Worm (Caenorhabditis elegans) whole organism, L1 larva: ENCODE results near the gene ver-3.
A peak's percentile ranks its signal among the peaks of the same experiment; 100 is the strongest.

Experiments
- C34B4.2 ChIP-seq: sonication (generic microtip); optimal IDR thresholded peaks from 2 replicates; lab custom pipeline; 2017; ENCODE audit warnings: mild to moderate bottlenecking, missing genetic modification characterization, missing compliant biosample characterization
- F16B12.6 ChIP-seq: fragments of 150-350 bp; optimal IDR thresholded peaks from 2 replicates; lab custom pipeline; 2014; ENCODE audit warnings: missing biosample characterization, missing genetic modification characterization
- ama-1 ChIP-seq: fragments of 150-350 bp; optimal IDR thresholded peaks from 2 replicates; lab custom pipeline; 2014
- blmp-1 ChIP-seq: fragments of 150-350 bp; optimal IDR thresholded peaks from 2 replicates; lab custom pipeline; 2014; ENCODE audit warnings: missing biosample characterization, missing genetic modification characterization
- ceh-63 ChIP-seq: fragments of 200-800 bp; sonication (Bioruptor generic); optimal IDR thresholded peaks from 2 replicates; lab custom pipeline; 2018; ENCODE audit warnings: mild to moderate bottlenecking, missing genetic modification characterization, missing compliant biosample characterization
- ceh-82 ChIP-seq, 3 experiments: fragments of 150-350 bp in 1 of 3; sonication (generic microtip) in 2 of 3; optimal IDR thresholded peaks; 2 replicates each; lab custom pipeline; 2014 to 2017; ENCODE audit warnings: missing biosample characterization in 3 of 3, missing genetic modification characterization in 3 of 3
- ces-1 ChIP-seq: fragments of 150-350 bp; optimal IDR thresholded peaks from 2 replicates; lab custom pipeline; 2014; ENCODE audit warnings: missing biosample characterization, missing genetic modification reagents, missing genetic modification characterization
- dsc-1 ChIP-seq: sonication (generic microtip); optimal IDR thresholded peaks from 2 replicates; lab custom pipeline; 2016; ENCODE audit warnings: mild to moderate bottlenecking, missing genetic modification characterization, missing compliant biosample characterization
- efl-1 ChIP-seq, 4 experiments: fragments of 150-350 bp; optimal IDR thresholded peaks in 3 of 4; peaks in 1 of 4; 1 replicate in 1 of 4; 2 replicates in 3 of 4; lab custom pipeline; 2014; ENCODE audit warnings: missing biosample characterization in 2 of 4, missing genetic modification characterization in 2 of 4, missing genetic modification reagents in 2 of 4
- elt-3 ChIP-seq, 6 experiments: fragments of 150-350 bp in 1 of 6; sonication (generic microtip); optimal IDR thresholded peaks; 2 replicates each; lab custom pipeline; 2017 to 2018; ENCODE audit warnings: missing biosample characterization in 6 of 6, missing genetic modification characterization in 6 of 6, inconsistent platforms in 1 of 6
- fkh-10 ChIP-seq: sonication (generic microtip); optimal IDR thresholded peaks from 2 replicates; lab custom pipeline; 2017; ENCODE audit warnings: missing biosample characterization, missing genetic modification reagents, missing genetic modification characterization
- fkh-8 ChIP-seq: sonication (generic microtip); optimal IDR thresholded peaks from 2 replicates; lab custom pipeline; 2016; ENCODE audit warnings: mild to moderate bottlenecking, missing genetic modification characterization, missing compliant biosample characterization
- lin-14 ChIP-seq: fragments of 200-800 bp; sonication (Bioruptor generic); optimal IDR thresholded peaks from 2 replicates; lab custom pipeline; 2018; ENCODE audit warnings: mild to moderate bottlenecking, missing genetic modification characterization, moderate library complexity, missing compliant biosample characterization
- lin-39 ChIP-seq: fragments of 150-350 bp; optimal IDR thresholded peaks from 2 replicates; lab custom pipeline; 2014; ENCODE audit warnings: missing biosample characterization, missing genetic modification reagents, missing genetic modification characterization
- mef-2 ChIP-seq: fragments of 150-350 bp; optimal IDR thresholded peaks from 2 replicates; lab custom pipeline; 2014; ENCODE audit warnings: missing biosample characterization, missing genetic modification characterization
- nhr-19 ChIP-seq: fragments of 200-800 bp; sonication (Bioruptor generic); conservative IDR thresholded peaks from 2 replicates; pipeline ENCODE4 v1.3.6; 2022; ENCODE audit warnings: missing genetic modification characterization, missing compliant biosample characterization
- nhr-20 ChIP-seq: sonication (generic microtip); optimal IDR thresholded peaks from 2 replicates; lab custom pipeline; 2016; ENCODE audit warnings: mild to moderate bottlenecking, missing genetic modification characterization, missing compliant biosample characterization
- nhr-237 ChIP-seq: fragments of 150-350 bp; optimal IDR thresholded peaks from 2 replicates; lab custom pipeline; 2014; ENCODE audit warnings: missing biosample characterization, missing genetic modification characterization
- nhr-47 ChIP-seq: sonication (generic microtip); optimal IDR thresholded peaks from 2 replicates; lab custom pipeline; 2016; ENCODE audit warnings: mild to moderate bottlenecking, missing genetic modification characterization, moderate library complexity, missing compliant biosample characterization
- nhr-85 ChIP-seq: sonication (generic microtip); peaks from one replicate; lab custom pipeline; 2016; ENCODE audit warnings: missing genetic modification characterization, inconsistent platforms, missing compliant biosample characterization
- pqm-1 ChIP-seq: sonication (generic microtip); optimal IDR thresholded peaks from 3 replicates; lab custom pipeline; 2017; ENCODE audit warnings: missing biosample characterization, missing genetic modification characterization
- rnt-1 ChIP-seq: sonication (generic microtip); optimal IDR thresholded peaks from 2 replicates; lab custom pipeline; 2016; ENCODE audit warnings: mild to moderate bottlenecking, missing genetic modification characterization, moderate library complexity, missing compliant biosample characterization
- sox-4 ChIP-seq: sonication (generic microtip); optimal IDR thresholded peaks from 2 replicates; lab custom pipeline; 2016; ENCODE audit warnings: missing genetic modification characterization, missing compliant biosample characterization
- sptf-1 ChIP-seq: fragments of 150-350 bp; optimal IDR thresholded peaks from 2 replicates; lab custom pipeline; 2014; ENCODE audit warnings: missing biosample characterization, missing genetic modification characterization
- swsn-7 ChIP-seq: sonication (generic microtip); optimal IDR thresholded peaks from 2 replicates; lab custom pipeline; 2016; ENCODE audit warnings: missing genetic modification characterization, missing compliant biosample characterization
- unc-62 ChIP-seq: fragments of 150-350 bp; optimal IDR thresholded peaks from 2 replicates; lab custom pipeline; 2014; ENCODE audit warnings: missing biosample characterization, missing genetic modification reagents, missing genetic modification characterization
- unc-98 ChIP-seq: fragments of 200-800 bp; sonication (Bioruptor generic); IDR thresholded peaks from 2 replicates; pipeline ENCODE4 v1.3.6; 2022; ENCODE audit warnings: missing genetic modification characterization, missing compliant biosample characterization
- zip-4 ChIP-seq: fragments of 200-800 bp; sonication (Bioruptor generic); optimal IDR thresholded peaks from 2 replicates; lab custom pipeline; 2018; ENCODE audit warnings: mild to moderate bottlenecking, missing genetic modification characterization, moderate library complexity, missing compliant biosample characterization
- ztf-11 ChIP-seq, 2 experiments: sonication (generic microtip); optimal IDR thresholded peaks; 2 replicates each; lab custom pipeline; 2016 to 2017; ENCODE audit warnings: missing genetic modification characterization in 2 of 2, missing biosample characterization in 1 of 2, missing compliant biosample characterization in 1 of 2

The ver-3 gene

DNA sequence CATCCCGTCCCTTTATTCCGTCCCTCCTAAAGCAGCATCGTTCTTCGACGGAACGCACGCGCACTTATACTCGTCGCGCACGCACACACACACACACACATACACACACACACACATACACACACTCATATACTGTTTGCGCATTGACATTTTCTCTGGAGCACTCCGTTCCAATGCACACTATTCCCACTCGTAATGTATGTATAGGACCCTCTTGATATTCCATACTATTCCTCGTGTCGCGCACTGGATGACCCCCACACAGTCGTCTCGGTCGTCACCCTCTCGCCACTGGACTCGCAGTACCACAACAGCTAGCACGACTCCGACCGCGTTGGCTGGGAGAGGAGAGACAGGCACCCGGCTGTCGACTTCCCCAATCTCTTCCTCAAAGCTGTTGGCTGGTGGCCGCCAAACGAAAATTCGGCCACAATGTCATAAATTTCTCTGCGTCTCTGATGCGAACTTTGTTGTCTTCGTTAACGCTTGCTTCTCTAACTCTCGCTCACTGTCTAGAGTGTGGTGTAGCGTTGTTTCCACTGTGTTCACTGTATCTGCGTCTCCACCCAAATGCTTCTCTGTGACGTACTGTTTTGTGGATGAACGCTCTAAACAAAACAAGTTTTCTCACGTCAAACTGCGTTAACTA lies 38.9 kb downstream of the ver-3 start (continued):
- TF ChIP-seq ceh-63 (GFP tag; lab: Kevin White, UChicago) = peak; percentile 33
- no peak for TF ChIP-seq pqm-1
- peak; percentile 36 for TF ChIP-seq lin-39
- TF ChIP-seq nhr-237 (tag; lab: Kevin White, UChicago) = peak; percentile 47

- TF ChIP-seq dsc-1 (no peak), lin-14 (GFP tag; lab: Kevin White, UChicago) (peak; percentile 10), swsn-7 (tag; lab: Kevin White, UChicago) (no peak), efl-1 (optimal IDR thresholded peaks at IDR 0.05; lab: Kevin White, UChicago) (no peak), efl-1 (GFP tag; optimal IDR thresholded peaks at IDR 0.05 in 1 of 2; lab: Kevin White, UChicago) (peak in 1 of 2 experiments; percentile 0), F16B12.6 (tag; lab: Kevin White, UChicago) (no peak), zip-4 (GFP tag; lab: Kevin White, UChicago) (no peak), unc-98 (GFP tag; lab: Robert Waterston, UW) (no peak), unc-62 (GFP tag; lab: Kevin White, UChicago) (no peak), ceh-82 (tag; optimal IDR thresholded peaks at IDR 0.05; lab: Kevin White, UChicago) (peak in 1 of 3 experiments; percentile 5), ama-1 (lab: Kevin White, UChicago) (no peak), ceh-63 (GFP tag; lab: Kevin White, UChicago) (peak; percentile 2), nhr-19 (GFP tag; lab: Robert Waterston, UW) (no peak), ces-1 (GFP tag; lab: Kevin White, UChicago) (no peak), nhr-85 (no peak), fkh-8 (tag; lab: Kevin White, UChicago) (no peak), nhr-47 (tag; lab: Kevin White, UChicago) (no peak), rnt-1 (tag; lab: Kevin White, UChicago) (no peak), mef-2 (no peak), sox-4 (tag; lab: Kevin White, UChicago) (no peak)
- TF ChIP-seq, all 84 proteins: peak for 4
These were observed 39.6 kb downstream of the ver-3 start for ce11 chrX:11031869-11032268.

DNA sequence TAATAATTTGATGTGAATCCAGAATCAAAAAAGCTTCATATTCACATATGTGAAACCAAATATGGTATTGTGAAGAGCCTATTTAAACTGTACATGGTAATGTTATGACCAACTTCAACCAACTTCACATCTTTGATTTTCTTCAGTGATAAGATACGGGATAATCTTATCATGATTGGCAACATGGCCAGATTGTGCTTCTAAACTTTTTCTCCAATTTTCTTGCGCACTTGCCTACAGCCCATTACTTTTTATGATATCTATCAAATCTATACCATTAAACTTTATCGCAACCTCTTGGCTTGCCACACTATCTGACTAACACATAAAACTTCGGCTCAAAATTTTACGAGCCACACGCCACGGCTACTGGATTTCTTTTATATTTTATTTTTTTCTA lies 40.1 kb downstream of the ver-3 start:
- TF ChIP-seq sox-4 (tag; lab: Kevin White, UChicago) (no peak), elt-3 (tag; optimal IDR thresholded peaks at IDR 0.05; lab: Kevin White, UChicago) (peak in 4 of 6 experiments; percentile 85 to 91 (median 90)), rnt-1 (tag; lab: Kevin White, UChicago) (peak; percentile 30), blmp-1 (tag; lab: Kevin White, UChicago) (no peak), fkh-10 (GFP tag; lab: Kevin White, UChicago) (no peak), nhr-85 (peak; percentile 32), C34B4.2 (tag; lab: Kevin White, UChicago) (no peak), dsc-1 (peak; percentile 24)

- peak; percentile 91 for TF ChIP-seq blmp-1 (tag; lab: Kevin White, UChicago)
- TF ChIP-seq nhr-20 (tag; lab: Kevin White, UChicago) = no peak
- TF ChIP-seq efl-1 (optimal IDR thresholded peaks at IDR 0.05; lab: Kevin White, UChicago) = no peak
- TF ChIP-seq efl-1 (GFP tag; optimal IDR thresholded peaks at IDR 0.05 in 1 of 2; lab: Kevin White, UChicago) = peak in 1 of 2 experiments; percentile 54
- TF ChIP-seq lin-14 (GFP tag; lab: Kevin White, UChicago) = peak; percentile 32
- TF ChIP-seq nhr-85 = peak; percentile 76
- TF ChIP-seq ztf-11 (tag; optimal IDR thresholded peaks at IDR 0.05; lab: Kevin White, UChicago) = no peak
These were observed 41.1 kb downstream of the ver-3 start for ce11 chrX:11033128-11033951.

DNA sequence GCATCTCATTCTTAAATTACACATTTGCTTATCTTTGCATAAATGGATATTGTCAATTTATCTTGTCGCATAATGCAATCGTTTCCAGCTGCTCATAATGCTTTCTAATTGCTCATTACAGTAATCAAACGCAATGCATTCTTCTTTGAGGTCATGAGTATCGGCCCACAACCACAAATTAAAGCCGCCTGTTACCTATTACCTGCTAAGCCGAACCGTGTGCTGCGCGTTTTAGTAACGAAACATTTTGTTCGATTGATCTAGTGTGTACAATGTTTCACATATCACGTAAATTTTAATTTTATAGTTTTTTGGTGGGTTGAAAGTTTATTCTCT lies 41.6 kb downstream of the ver-3 start:
- peak; percentile 63 for TF ChIP-seq dsc-1
- TF ChIP-seq sptf-1 (tag; lab: Kevin White, UChicago) = no peak
